Fruit fly (Drosophila melanogaster): Measurements from ENCODE around the gene CG14984.

The CG14984 gene

DNA sequence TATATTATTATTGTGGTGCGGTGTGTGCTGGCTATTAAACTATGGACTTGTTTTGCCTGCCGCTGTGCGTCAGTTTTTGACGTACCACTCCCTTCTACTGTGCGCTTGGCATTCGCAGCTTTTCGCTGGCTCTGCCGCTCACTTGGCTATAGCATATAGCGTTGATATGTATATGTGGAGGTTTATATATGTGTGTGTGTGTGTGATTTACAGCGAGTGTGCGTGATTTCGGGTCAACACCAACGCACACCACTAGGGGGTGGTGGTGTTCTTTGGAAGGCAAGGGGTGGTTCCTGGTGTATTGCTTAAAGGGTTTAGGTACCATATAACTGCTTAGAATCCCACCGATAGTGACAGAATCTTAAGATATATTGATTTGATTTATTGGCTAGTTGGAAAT is 12.3 kb upstream of the CG14984 start, which contains the start of gene CG12605:
Gene CG12605 (minus strand): TSS at position 101 of the 400 bp plus-strand sequence.
- TF ChIP-seq Pif1B (GFP tag; optimal IDR thresholded peaks at IDR 0.05), result no peak
- TF ChIP-seq CG12605 (GFP tag; IDR thresholded peaks at IDR 0.05), result no peak
- TF ChIP-seq CG34367 (tag; optimal IDR thresholded peaks at IDR 0.05), result no peak
- TF ChIP-seq CG14655 (GFP tag; optimal IDR thresholded peaks at IDR 0.05), result no peak
- TF ChIP-seq CG8301 (tag; optimal IDR thresholded peaks at IDR 0.05), result no peak
- no peak for TF ChIP-seq EcR (GFP tag; optimal IDR thresholded peaks at IDR 0.05)
- TF ChIP-seq CG8159 (tag; optimal IDR thresholded peaks at IDR 0.05), result no peak
- TF ChIP-seq rn (GFP tag; IDR thresholded peaks at IDR 0.05), result no peak
- TF ChIP-seq Pif1A (GFP tag; optimal IDR thresholded peaks at IDR 0.05), result no peak
- TF ChIP-seq Snoo (tag; optimal IDR thresholded peaks at IDR 0.05), result no peak
- TF ChIP-seq CG9948 (tag; optimal IDR thresholded peaks at IDR 0.05), result no peak
- no peak for TF ChIP-seq CG15710 (tag; optimal IDR thresholded peaks at IDR 0.05)
- no peak for TF ChIP-seq gl (tag; optimal IDR thresholded peaks at IDR 0.05)
- TF ChIP-seq D1 (tag; optimal IDR thresholded peaks at IDR 0.05), result no peak
- no peak for TF ChIP-seq CG10348 (GFP tag; IDR thresholded peaks at IDR 0.05)
- TF ChIP-seq CG32121 (GFP tag; IDR thresholded peaks at IDR 0.05), result no peak
- no peak for TF ChIP-seq CG13204 (GFP tag; optimal IDR thresholded peaks at IDR 0.05)
- no peak for TF ChIP-seq CG17806 (tag; optimal IDR thresholded peaks at IDR 0.05)
- no peak for TF ChIP-seq CG4496 (GFP tag; IDR thresholded peaks at IDR 0.05)
- no peak for TF ChIP-seq Ets98B (GFP tag; IDR thresholded peaks at IDR 0.05)

DNA sequence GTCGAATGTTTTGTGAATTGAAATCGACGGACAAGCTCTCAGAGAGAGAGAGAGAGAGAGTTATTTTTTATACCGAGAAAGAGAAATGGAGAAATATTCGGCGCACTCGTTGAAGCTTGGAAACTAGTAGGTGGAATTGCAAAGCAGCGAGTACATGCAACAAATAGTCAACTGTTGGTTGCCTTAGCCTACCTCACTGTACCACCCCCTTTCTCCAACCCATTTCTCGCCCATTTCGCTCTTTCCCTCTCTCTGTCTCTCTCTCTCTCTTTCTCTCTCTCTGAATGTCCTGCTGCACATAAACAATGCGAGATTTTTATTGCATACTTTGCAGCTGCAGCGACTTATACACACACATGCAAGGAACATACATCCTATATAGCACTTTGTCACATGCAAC is 11.6 kb upstream of the CG14984 start:
- TF ChIP-seq CG12605 (GFP tag; IDR thresholded peaks at IDR 0.05), result peak; percentile 73; the same call in 1 of the 2 replicates
- no peak for TF ChIP-seq Pif1A (GFP tag; optimal IDR thresholded peaks at IDR 0.05)
- TF ChIP-seq Pif1B (GFP tag; optimal IDR thresholded peaks at IDR 0.05), result no peak
- TF ChIP-seq CG8301 (tag; optimal IDR thresholded peaks at IDR 0.05), result no peak
- no peak for TF ChIP-seq gl (tag; optimal IDR thresholded peaks at IDR 0.05)
- no peak for TF ChIP-seq Snoo (tag; optimal IDR thresholded peaks at IDR 0.05)
- TF ChIP-seq CG34367 (tag; optimal IDR thresholded peaks at IDR 0.05), result no peak
- TF ChIP-seq CG15710 (tag; optimal IDR thresholded peaks at IDR 0.05), result no peak

DNA sequence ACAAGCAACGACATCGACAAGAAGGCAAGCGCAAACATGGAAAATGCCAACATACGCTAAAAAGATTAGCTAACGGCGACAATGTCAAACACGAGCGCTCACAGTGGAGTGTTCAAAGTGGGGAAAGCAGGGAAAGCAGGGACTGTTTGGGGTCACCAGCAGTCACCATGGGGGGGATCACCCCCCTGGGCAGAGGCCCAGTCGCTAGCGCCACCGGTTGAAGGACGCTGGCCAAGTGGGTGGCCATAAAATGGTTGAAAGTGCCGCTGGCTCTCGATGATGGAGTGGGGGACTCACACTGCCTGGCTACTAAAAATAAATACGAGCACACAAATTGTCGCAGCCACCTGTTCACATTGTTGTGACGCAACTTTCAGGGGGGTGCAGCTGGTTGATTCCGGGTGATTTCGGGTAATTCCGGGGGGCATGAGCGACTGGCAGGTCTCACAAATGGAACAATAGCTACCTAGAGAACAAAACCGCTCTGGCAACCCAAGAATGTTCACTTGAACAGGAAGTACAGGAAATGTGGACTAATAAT is 8.6 kb upstream of the CG14984 start:
- no peak for TF ChIP-seq CG13204 (GFP tag; optimal IDR thresholded peaks at IDR 0.05)
- no peak for TF ChIP-seq CG14655 (GFP tag; optimal IDR thresholded peaks at IDR 0.05)
- no peak for TF ChIP-seq CG32121 (GFP tag; IDR thresholded peaks at IDR 0.05)
- TF ChIP-seq Pif1A (GFP tag; optimal IDR thresholded peaks at IDR 0.05), result no peak
- no peak for TF ChIP-seq D1 (tag; optimal IDR thresholded peaks at IDR 0.05)
- TF ChIP-seq CG9948 (tag; optimal IDR thresholded peaks at IDR 0.05), result no peak
- no peak for TF ChIP-seq CG34367 (tag; optimal IDR thresholded peaks at IDR 0.05)
- no peak for TF ChIP-seq CG10348 (GFP tag; IDR thresholded peaks at IDR 0.05)
- TF ChIP-seq fd96Ca (GFP tag; IDR thresholded peaks at IDR 0.05), result no peak
- no peak for TF ChIP-seq Pif1B (GFP tag; optimal IDR thresholded peaks at IDR 0.05)
- TF ChIP-seq CG15710 (tag; optimal IDR thresholded peaks at IDR 0.05), result no peak
- no peak for TF ChIP-seq EcR (GFP tag; optimal IDR thresholded peaks at IDR 0.05)
- no peak for TF ChIP-seq CG17806 (tag; optimal IDR thresholded peaks at IDR 0.05)
- TF ChIP-seq CG8159 (tag; optimal IDR thresholded peaks at IDR 0.05), result no peak
- TF ChIP-seq rn (GFP tag; IDR thresholded peaks at IDR 0.05), result no peak
- TF ChIP-seq CG12605 (GFP tag; IDR thresholded peaks at IDR 0.05), result no peak
- TF ChIP-seq CG4496 (GFP tag; IDR thresholded peaks at IDR 0.05), result no peak
- no peak for TF ChIP-seq CG8301 (tag; optimal IDR thresholded peaks at IDR 0.05)
- no peak for TF ChIP-seq Ets98B (GFP tag; IDR thresholded peaks at IDR 0.05)

DNA sequence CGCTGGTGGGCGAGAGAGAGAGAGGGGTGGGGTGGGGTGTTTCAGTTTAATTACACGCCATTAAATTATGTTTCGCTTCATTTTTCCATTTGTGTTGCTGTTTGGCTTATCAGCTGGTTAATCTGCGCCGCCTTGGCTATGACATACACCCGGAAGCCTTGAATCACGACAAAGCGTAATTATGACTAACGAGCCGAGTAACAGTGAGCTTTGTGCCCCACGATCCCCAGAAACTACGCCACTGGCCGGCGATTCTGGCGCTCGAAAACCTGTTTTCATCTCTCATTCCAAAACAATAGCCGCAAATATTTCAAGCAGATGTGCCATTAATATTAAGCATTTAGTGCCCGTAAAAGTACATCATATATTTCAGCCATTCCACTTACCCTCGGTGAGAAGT is 475 bp downstream of the CG14984 start:
- TF ChIP-seq EcR (GFP tag; optimal IDR thresholded peaks at IDR 0.05) (no peak), CG12605 (GFP tag; IDR thresholded peaks at IDR 0.05) (no peak)

DNA sequence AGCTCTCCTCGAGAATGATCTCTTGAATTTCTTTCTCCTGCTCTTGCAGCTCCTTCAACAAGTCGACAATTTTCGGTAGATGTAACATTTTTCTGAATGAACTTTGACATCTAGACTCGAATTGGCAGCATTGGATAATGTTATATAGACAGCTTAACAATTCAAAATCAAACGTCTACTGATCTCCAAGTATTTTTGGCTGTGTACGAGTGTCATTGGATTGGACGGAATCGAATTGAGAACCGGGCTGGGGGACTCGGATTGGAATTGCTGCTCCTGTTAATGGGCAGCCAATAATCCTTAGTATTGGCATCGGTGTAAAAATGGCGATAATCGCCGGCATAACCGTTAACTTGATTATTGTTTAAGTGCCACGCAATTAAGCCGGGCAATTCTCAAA is 3.1 kb downstream of the CG14984 start, which contains the start of gene CG14983:
Gene CG14983 (minus strand): TSS at position 101 of the 400 bp plus-strand sequence.
- TF ChIP-seq CG32121 (GFP tag; IDR thresholded peaks at IDR 0.05) (no peak), fd96Ca (GFP tag; IDR thresholded peaks at IDR 0.05) (no peak), CG13204 (GFP tag; optimal IDR thresholded peaks at IDR 0.05) (no peak), CG12605 (GFP tag; IDR thresholded peaks at IDR 0.05) (no peak), Pif1B (GFP tag; optimal IDR thresholded peaks at IDR 0.05) (no peak), EcR (GFP tag; optimal IDR thresholded peaks at IDR 0.05) (no peak), CG9948 (tag; optimal IDR thresholded peaks at IDR 0.05) (no peak), CG17806 (tag; optimal IDR thresholded peaks at IDR 0.05) (no peak)

DNA sequence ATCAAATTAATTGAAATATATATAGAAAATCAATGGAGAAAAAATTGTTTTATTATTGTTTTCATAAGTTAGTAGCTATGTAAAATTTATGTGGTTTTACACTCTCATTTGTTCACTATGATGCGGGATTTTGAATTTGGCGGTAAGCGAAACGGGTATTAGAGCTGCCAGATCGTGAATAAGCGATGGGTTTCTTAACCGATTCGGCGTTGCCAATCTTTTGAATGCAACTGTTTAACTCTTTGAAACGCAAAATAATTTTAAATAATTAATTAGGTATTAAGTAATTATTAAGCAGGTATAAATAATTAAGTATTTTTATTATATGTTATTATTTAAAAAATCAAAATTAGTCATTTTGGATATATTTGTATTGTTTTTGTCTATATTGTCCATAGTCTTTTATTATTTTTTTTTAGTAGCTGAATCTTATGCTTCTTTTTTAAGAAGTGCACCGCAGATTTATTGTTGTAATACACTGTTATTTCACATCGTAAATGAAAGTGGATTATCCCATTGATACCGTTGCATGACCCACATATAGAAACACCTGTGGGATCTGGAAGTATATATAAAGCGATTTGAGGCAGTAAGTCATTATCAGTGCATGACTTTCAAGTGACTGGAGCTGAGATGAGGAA is 4.9 kb downstream of the CG14984 start, which contains the start of gene CG10853:
Gene CG10853 (plus strand): TSS at position 591 of the 641 bp plus-strand sequence.
- no peak for TF ChIP-seq CG9948 (tag; optimal IDR thresholded peaks at IDR 0.05)
- peak; percentile 44 for TF ChIP-seq D1 (tag; optimal IDR thresholded peaks at IDR 0.05)

Data from whole organism, pupa.